Fruit fly (Drosophila melanogaster) whole organism, embryonic: Measurements from ENCODE around the gene CG7912.

Experiments
- Antp ChIP-seq: fragments of 200-800 bp; sonication (Bioruptor generic); optimal IDR thresholded peaks from 3 replicates; lab custom pipeline; 2016; ENCODE audit warnings: missing biosample characterization, missing genetic modification characterization
- BEAF-32 ChIP-seq: fragments of 200-800 bp; sonication (Bioruptor generic); optimal IDR thresholded peaks from 3 replicates; lab custom pipeline; 2017; ENCODE audit warnings: missing biosample characterization, missing genetic modification characterization, mild to moderate bottlenecking, moderate library complexity, missing genetic modification reagents
- CG12071 ChIP-seq: fragments of 200-800 bp; sonication (Bioruptor generic); optimal IDR thresholded peaks from 3 replicates; lab custom pipeline; 2018; ENCODE audit warnings: missing biosample characterization, mild to moderate bottlenecking, missing genetic modification characterization
- CG12391 ChIP-seq: fragments of 200-800 bp; sonication (Bioruptor generic); optimal IDR thresholded peaks from 3 replicates; lab custom pipeline; 2018; ENCODE audit warnings: missing biosample characterization, mild to moderate bottlenecking, missing genetic modification characterization, moderate library complexity
- CG13287 ChIP-seq: fragments of 200-800 bp; sonication (Bioruptor generic); IDR thresholded peaks from 2 replicates; pipeline ENCODE4 v1.3.6; 2022; ENCODE audit warnings: missing biosample characterization, missing genetic modification characterization; ENCODE audit not compliant: partially characterized antibody
- CG14965 ChIP-seq: fragments of 200-800 bp; sonication (Bioruptor generic); optimal IDR thresholded peaks from 2 replicates; lab custom pipeline; 2016; ENCODE audit warnings: missing biosample characterization, missing genetic modification characterization, borderline replicate concordance
- CG17359 ChIP-seq: fragments of 200-800 bp; sonication (Bioruptor generic); optimal IDR thresholded peaks from 3 replicates; lab custom pipeline; 2018; ENCODE audit warnings: missing biosample characterization, mild to moderate bottlenecking, missing genetic modification characterization, moderate library complexity
- CG17385 ChIP-seq: fragments of 200-800 bp; sonication (Bioruptor generic); optimal IDR thresholded peaks from 3 replicates; lab custom pipeline; 2018; ENCODE audit warnings: missing biosample characterization, mild to moderate bottlenecking, missing genetic modification characterization
- CG17829 ChIP-seq: fragments of 200-800 bp; optimal IDR thresholded peaks from 2 replicates; lab custom pipeline; 2019; ENCODE audit warnings: missing biosample characterization, mild to moderate bottlenecking, missing genetic modification characterization, moderate library complexity
- CG1792 ChIP-seq: fragments of 200-800 bp; sonication (Bioruptor generic); optimal IDR thresholded peaks from 2 replicates; lab custom pipeline; 2016; ENCODE audit warnings: missing biosample characterization, missing genetic modification characterization
- CG18262 ChIP-seq: fragments of 200-800 bp; optimal IDR thresholded peaks from 3 replicates; lab custom pipeline; 2019; ENCODE audit warnings: missing biosample characterization, mild to moderate bottlenecking, missing genetic modification characterization, moderate library complexity
- CG30020 ChIP-seq: fragments of 200-800 bp; optimal IDR thresholded peaks from 2 replicates; lab custom pipeline; 2019; ENCODE audit warnings: missing biosample characterization, mild to moderate bottlenecking, missing genetic modification characterization, moderate library complexity
- CG31365 ChIP-seq: fragments of 200-800 bp; sonication (Bioruptor generic); optimal IDR thresholded peaks from 2 replicates; lab custom pipeline; 2018; ENCODE audit warnings: missing biosample characterization, mild to moderate bottlenecking, missing genetic modification characterization
- CG34422 ChIP-seq: fragments of 200-800 bp; sonication (Bioruptor generic); IDR thresholded peaks from 3 replicates; pipeline ENCODE4 v1.3.6; 2022; ENCODE audit warnings: missing biosample characterization, missing genetic modification characterization
- CG7786 ChIP-seq: fragments of 200-800 bp; sonication (Bioruptor generic); optimal IDR thresholded peaks from 2 replicates; lab custom pipeline; 2016; ENCODE audit warnings: missing biosample characterization, missing genetic modification characterization
- CoRest ChIP-seq: fragments of 200-800 bp; sonication (Bioruptor generic); optimal IDR thresholded peaks from 3 replicates; lab custom pipeline; 2018; ENCODE audit warnings: missing biosample characterization, mild to moderate bottlenecking, missing genetic modification characterization, moderate library complexity
- Doc3 ChIP-seq: fragments of 200-800 bp; sonication (Bioruptor generic); IDR thresholded peaks from 3 replicates; pipeline ENCODE4 v1.3.6; 2022; ENCODE audit warnings: missing biosample characterization, missing genetic modification characterization; ENCODE audit not compliant: partially characterized antibody
- Drgx ChIP-seq: fragments of 200-800 bp; sonication (Bioruptor generic); IDR thresholded peaks from 2 replicates; pipeline ENCODE4 v1.3.6; 2022; ENCODE audit warnings: missing biosample characterization, missing genetic modification characterization
- Ets65A ChIP-seq: fragments of 200-800 bp; sonication (Bioruptor generic); peaks from one replicate; lab custom pipeline; 2016; ENCODE audit warnings: missing biosample characterization, missing genetic modification characterization
- MESR4 ChIP-seq: fragments of 200-800 bp; sonication (Bioruptor generic); optimal IDR thresholded peaks from 2 replicates; lab custom pipeline; 2018; ENCODE audit warnings: missing biosample characterization, mild to moderate bottlenecking, missing genetic modification characterization, moderate library complexity
- Max ChIP-seq: fragments of 200-800 bp; sonication (Bioruptor generic); optimal IDR thresholded peaks from 2 replicates; lab custom pipeline; 2016; ENCODE audit warnings: missing biosample characterization, mild to moderate bottlenecking, missing genetic modification characterization
- Rfx ChIP-seq: fragments of 200-800 bp; sonication (Bioruptor generic); IDR thresholded peaks from 2 replicates; pipeline ENCODE4 v1.3.6; 2022; ENCODE audit warnings: missing biosample characterization, missing genetic modification characterization
- Scr ChIP-seq: fragments of 200-800 bp; sonication (Bioruptor generic); IDR thresholded peaks from 2 replicates; pipeline ENCODE4 v1.3.6; 2022; ENCODE audit warnings: missing biosample characterization, missing genetic modification characterization; ENCODE audit not compliant: partially characterized antibody
- Spps ChIP-seq: fragments of 200-800 bp; sonication (Bioruptor generic); optimal IDR thresholded peaks from 2 replicates; lab custom pipeline; 2018; ENCODE audit warnings: missing biosample characterization, mild to moderate bottlenecking, missing genetic modification characterization
- Vsx1 ChIP-seq: fragments of 200-800 bp; sonication (Bioruptor generic); optimal IDR thresholded peaks from 2 replicates; lab custom pipeline; 2017; ENCODE audit warnings: missing biosample characterization, mild to moderate bottlenecking, missing genetic modification characterization, missing genetic modification reagents
- ato ChIP-seq: fragments of 200-800 bp; sonication (Bioruptor generic); IDR thresholded peaks from 2 replicates; pipeline ENCODE4 v1.3.6; 2022; ENCODE audit warnings: missing biosample characterization, missing genetic modification characterization; ENCODE audit not compliant: partially characterized antibody
- bsh ChIP-seq, 2 experiments: fragments of 200-800 bp; sonication (Bioruptor generic); optimal IDR thresholded peaks; 2 replicates each; lab custom pipeline; 2017 to 2018; ENCODE audit warnings: mild to moderate bottlenecking in 2 of 2, missing biosample characterization in 2 of 2, missing genetic modification characterization in 2 of 2, moderate library complexity in 1 of 2
- caup ChIP-seq: fragments of 200-800 bp; sonication (Bioruptor generic); optimal IDR thresholded peaks from 3 replicates; lab custom pipeline; 2017; ENCODE audit warnings: missing biosample characterization, mild to moderate bottlenecking, missing genetic modification characterization, moderate library complexity; ENCODE audit not compliant: severe bottlenecking
- ci ChIP-seq: fragments of 200-800 bp; sonication (Bioruptor generic); IDR thresholded peaks from 3 replicates; pipeline ENCODE4 v1.3.6; 2022; ENCODE audit warnings: missing biosample characterization, missing genetic modification characterization
- crp ChIP-seq, 2 experiments: fragments of 200-800 bp; sonication (Bioruptor generic); optimal IDR thresholded peaks; 2 replicates in 1 of 2; 3 replicates in 1 of 2; lab custom pipeline; 2017; ENCODE audit warnings: missing biosample characterization in 2 of 2, missing genetic modification characterization in 2 of 2, mild to moderate bottlenecking in 1 of 2, moderate library complexity in 1 of 2
- dysf ChIP-seq: fragments of 200-800 bp; sonication (Bioruptor generic); IDR thresholded peaks from 3 replicates; pipeline ENCODE4 v1.3.6; 2022; ENCODE audit warnings: missing biosample characterization, missing genetic modification characterization
- ems ChIP-seq: fragments of 200-800 bp; sonication (Bioruptor generic); optimal IDR thresholded peaks from 3 replicates; lab custom pipeline; 2016; ENCODE audit warnings: missing biosample characterization, missing genetic modification characterization
- eve ChIP-seq, 2 experiments: fragments of >200 bp; optimal IDR thresholded peaks; 2 replicates each; lab custom pipeline; 2017; ENCODE audit warnings: missing biosample characterization in 2 of 2, missing genetic modification characterization in 2 of 2
- ewg ChIP-seq: fragments of 200-800 bp; sonication (Bioruptor generic); optimal IDR thresholded peaks from 3 replicates; lab custom pipeline; 2017; ENCODE audit warnings: mild to moderate bottlenecking, missing biosample characterization, missing genetic modification reagents, missing genetic modification characterization
- fd96Cb ChIP-seq: fragments of 200-800 bp; sonication (Bioruptor generic); optimal IDR thresholded peaks from 2 replicates; lab custom pipeline; 2018; ENCODE audit warnings: missing biosample characterization, mild to moderate bottlenecking, missing genetic modification characterization, moderate library complexity
- jing ChIP-seq: fragments of 200-800 bp; sonication (Bioruptor generic); optimal IDR thresholded peaks from 2 replicates; lab custom pipeline; 2018; ENCODE audit warnings: missing biosample characterization, mild to moderate bottlenecking, missing genetic modification characterization
- kah ChIP-seq: fragments of 200-800 bp; sonication (Bioruptor generic); optimal IDR thresholded peaks from 2 replicates; lab custom pipeline; 2018; ENCODE audit warnings: missing biosample characterization, mild to moderate bottlenecking, missing genetic modification characterization
- ken ChIP-seq: fragments of 200-800 bp; sonication (Bioruptor generic); IDR thresholded peaks from 3 replicates; pipeline ENCODE4 v1.3.6; 2022; ENCODE audit warnings: missing biosample characterization, missing genetic modification characterization
- lov ChIP-seq, 2 experiments: fragments of 200-800 bp in 1 of 2; fragments of >200 bp in 1 of 2; sonication (Bioruptor generic) in 1 of 2; IDR thresholded peaks in 1 of 2; optimal IDR thresholded peaks in 1 of 2; 2 replicates in 1 of 2; 3 replicates in 1 of 2; pipeline versions ENCODE4 v1.3.6 to Lab custom; 2017 to 2022; ENCODE audit warnings: missing biosample characterization in 1 of 2, missing genetic modification characterization in 1 of 2
- nmo ChIP-seq: fragments of 200-800 bp; sonication (Bioruptor generic); optimal IDR thresholded peaks from 2 replicates; lab custom pipeline; 2018; ENCODE audit warnings: missing biosample characterization, mild to moderate bottlenecking, missing genetic modification characterization, moderate library complexity
- nom ChIP-seq: fragments of 200-800 bp; sonication (Bioruptor generic); optimal IDR thresholded peaks from 2 replicates; lab custom pipeline; 2017; ENCODE audit warnings: missing biosample characterization, missing genetic modification characterization, mild to moderate bottlenecking, moderate library complexity, missing genetic modification reagents
- scrt ChIP-seq: fragments of 200-800 bp; sonication (Bioruptor generic); optimal IDR thresholded peaks from 2 replicates; lab custom pipeline; 2018; ENCODE audit warnings: missing biosample characterization, mild to moderate bottlenecking, missing genetic modification characterization, moderate library complexity
- sob ChIP-seq: fragments of 200-800 bp; sonication (Bioruptor generic); IDR thresholded peaks from 2 replicates; pipeline ENCODE4 v1.3.6; 2022; ENCODE audit warnings: missing biosample characterization, missing genetic modification characterization
- sqz ChIP-seq: fragments of 200-800 bp; sonication (Bioruptor generic); optimal IDR thresholded peaks from 3 replicates; lab custom pipeline; 2018; ENCODE audit warnings: missing biosample characterization, mild to moderate bottlenecking, missing genetic modification characterization
- tx ChIP-seq: fragments of 200-800 bp; sonication (Bioruptor generic); optimal IDR thresholded peaks from 2 replicates; lab custom pipeline; 2016; ENCODE audit warnings: missing biosample characterization, missing genetic modification characterization
- unc-4 ChIP-seq: fragments of 200-800 bp; sonication (Bioruptor generic); IDR thresholded peaks from 2 replicates; pipeline ENCODE4 v1.3.6; 2022; ENCODE audit warnings: missing biosample characterization, missing genetic modification characterization; ENCODE audit not compliant: partially characterized antibody

The CG7912 gene

DNA sequence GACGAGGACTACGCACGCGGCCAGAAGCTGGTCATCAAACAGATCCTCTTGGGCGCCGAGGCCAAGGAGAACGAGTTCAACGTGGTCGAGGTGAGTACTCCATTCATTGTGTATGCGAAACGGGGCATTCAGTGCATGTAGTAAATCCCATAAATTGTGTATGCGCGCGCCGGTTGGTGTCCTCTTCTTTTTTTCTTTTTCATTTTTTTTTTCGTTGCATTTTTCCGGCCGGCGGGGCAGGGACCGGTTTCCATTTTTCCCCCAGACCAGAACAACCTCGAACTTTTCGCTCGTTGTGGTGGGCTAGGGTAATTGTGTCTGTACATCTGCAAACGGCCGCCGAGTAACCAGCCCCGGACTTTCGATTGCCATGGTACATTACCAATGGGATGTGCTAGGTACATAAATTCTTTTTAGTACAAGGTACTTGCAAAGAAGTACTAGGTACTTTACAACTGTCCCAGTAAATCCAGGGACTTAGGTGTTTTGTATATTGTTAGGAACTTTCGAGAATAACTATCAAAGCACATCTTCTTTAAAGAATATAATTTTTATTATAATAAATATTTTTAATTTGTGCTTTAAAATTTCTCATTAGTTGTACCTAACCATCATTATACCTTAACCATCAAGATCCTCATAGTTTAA lies 3.5 kb downstream of the CG7912 start:
- TF ChIP-seq nom (peak; percentile 92), lov (optimal IDR thresholded peaks at IDR 0.05; lab: Kevin White, UChicago) (no peak), lov (GFP tag; IDR thresholded peaks at IDR 0.05; lab: Robert Waterston, UW) (no peak), tx (GFP tag; lab: Kevin White, UChicago) (no peak), Drgx (GFP tag; lab: Robert Waterston, UW) (peak; percentile 50), sqz (GFP tag; lab: Kevin White, UChicago) (peak; percentile 31), sob (GFP tag; lab: Robert Waterston, UW) (no peak), CG17359 (tag; lab: Kevin White, UChicago) (peak; percentile 86), bsh (GFP tag; optimal IDR thresholded peaks at IDR 0.05; lab: Kevin White, UChicago) (peak in 1 of 2 experiments; percentile 62), ewg (peak; percentile 4)

DNA sequence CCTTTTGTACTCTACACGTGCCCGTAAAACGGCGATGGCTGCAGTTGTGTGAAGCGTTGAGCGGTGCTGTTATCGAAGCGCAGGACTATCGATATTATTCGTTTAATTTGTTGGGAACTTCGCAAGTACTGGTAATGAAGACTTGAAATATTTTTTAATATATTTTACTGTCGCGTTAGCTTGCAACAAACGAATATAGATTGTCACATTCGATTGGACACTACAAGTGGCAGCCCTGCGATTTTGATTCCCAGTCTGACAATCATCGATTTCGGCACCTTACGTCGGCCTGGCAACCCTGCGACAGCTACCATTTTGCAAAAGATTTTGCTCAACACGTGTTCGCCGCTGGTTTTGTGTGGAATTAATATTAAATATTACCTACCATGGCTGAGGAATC lies 4.3 kb downstream of the CG7912 start, which contains the start of the genes Nlp and Nph:
Gene Nlp (plus strand): TSS at position 138 of the 400 bp plus-strand sequence.
Gene Nph (minus strand): TSS at position 214 of the 400 bp plus-strand sequence.
- peak; percentile 95 for TF ChIP-seq CG13287 (GFP tag; lab: Robert Waterston, UW)
- peak; percentile 75 for TF ChIP-seq kah
- peak; percentile 90 for TF ChIP-seq Scr
- TF ChIP-seq CG17829 (tag; lab: Kevin White, UChicago): peak; percentile 80
- no peak for TF ChIP-seq Ets65A
- no peak for TF ChIP-seq Antp (GFP tag; lab: Kevin White, UChicago)
- TF ChIP-seq ken: no peak
- no peak for TF ChIP-seq CG31365 (tag; lab: Kevin White, UChicago)
- peak in 1 of 2 experiments; percentile 26 for TF ChIP-seq crp (GFP tag; optimal IDR thresholded peaks at IDR 0.05; lab: Kevin White, UChicago)
- TF ChIP-seq Vsx1 (GFP tag; lab: Kevin White, UChicago): no peak
- no peak for TF ChIP-seq CG12071 (GFP tag; lab: Kevin White, UChicago)
- TF ChIP-seq unc-4 (GFP tag; lab: Robert Waterston, UW): peak; percentile 90
- TF ChIP-seq Rfx: peak; percentile 48; the same call in 1 of the 2 replicates
- TF ChIP-seq BEAF-32 (GFP tag; lab: Kevin White, UChicago): peak; percentile 86
- peak; percentile 38 for TF ChIP-seq CG30020
- TF ChIP-seq CG1792: no peak
- TF ChIP-seq CoRest (tag; lab: Kevin White, UChicago): peak; percentile 15
- TF ChIP-seq dysf (GFP tag; lab: Robert Waterston, UW): peak; percentile 22; the same call in 1 of the 3 replicates
- peak; percentile 22 for TF ChIP-seq caup (GFP tag; lab: Kevin White, UChicago)
- peak; percentile 94 for TF ChIP-seq Doc3 (GFP tag; lab: Robert Waterston, UW)
- peak; percentile 51; the same call in 1 of the 3 replicates for TF ChIP-seq CG34422
- peak; percentile 29 for TF ChIP-seq MESR4 (GFP tag; lab: Kevin White, UChicago)
- TF ChIP-seq CG18262 (tag; lab: Kevin White, UChicago): peak; percentile 32
- peak; percentile 3 for TF ChIP-seq ems
- TF ChIP-seq jing: no peak
- TF ChIP-seq scrt (GFP tag; lab: Kevin White, UChicago): peak; percentile 75
- TF ChIP-seq ci: no peak
- TF ChIP-seq CG17385 (GFP tag; lab: Kevin White, UChicago): peak; percentile 5
- TF ChIP-seq nmo (GFP tag; lab: Kevin White, UChicago): peak; percentile 67
- peak; percentile 7 for TF ChIP-seq CG7786
- TF ChIP-seq CG12391: peak; percentile 42
- peak; percentile 7 for TF ChIP-seq Spps (tag; lab: Kevin White, UChicago)
- no peak for TF ChIP-seq fd96Cb (tag; lab: Kevin White, UChicago)
- no peak for TF ChIP-seq eve (GFP tag; optimal IDR thresholded peaks at IDR 0.05; lab: Kevin White, UChicago)
- TF ChIP-seq Max (GFP tag; lab: Kevin White, UChicago): peak; percentile 87
- TF ChIP-seq ato (GFP tag; lab: Robert Waterston, UW): peak; percentile 85
- no peak for TF ChIP-seq CG14965
